Fruit fly (Drosophila melanogaster): ENCODE data around the gene Art4.

Gene Art4

DNA sequence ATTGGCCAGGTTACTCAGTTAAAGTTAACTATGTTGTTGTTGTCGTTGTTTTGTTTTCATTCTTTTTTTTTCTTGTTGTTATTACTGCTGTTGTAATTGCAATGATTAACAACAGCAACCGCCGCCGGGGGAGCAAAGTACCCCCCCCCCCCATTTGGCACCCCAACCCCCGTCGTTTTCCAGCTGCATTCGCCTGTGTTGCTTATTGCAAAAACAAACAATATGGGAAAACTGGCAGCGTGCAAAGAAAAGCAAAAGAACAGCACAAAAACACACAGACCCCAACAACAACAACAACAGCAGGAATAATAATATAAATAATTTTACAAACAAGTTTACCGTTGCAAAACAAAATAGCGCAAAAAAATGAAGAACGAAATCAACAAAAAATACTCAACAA lies 52.5 kb downstream of the Art4 start:
- TF ChIP-seq CG9948 (tag; optimal IDR thresholded peaks at IDR 0.05) (no peak), CG14655 (GFP tag; optimal IDR thresholded peaks at IDR 0.05) (peak; percentile 59), CG17806 (tag; optimal IDR thresholded peaks at IDR 0.05) (peak; percentile 32), CG10348 (GFP tag; IDR thresholded peaks at IDR 0.05) (no peak), fd96Ca (GFP tag; IDR thresholded peaks at IDR 0.05) (peak; percentile 50; the same call in 1 of the 3 replicates), CG8159 (tag; optimal IDR thresholded peaks at IDR 0.05) (peak; percentile 35), CG13204 (GFP tag; optimal IDR thresholded peaks at IDR 0.05) (peak; percentile 27), CG4496 (GFP tag; IDR thresholded peaks at IDR 0.05) (peak; percentile 26; the same call in 1 of the 3 replicates), Pif1B (GFP tag; optimal IDR thresholded peaks at IDR 0.05) (no peak), CG34367 (tag; optimal IDR thresholded peaks at IDR 0.05) (peak; percentile 15), Ets98B (GFP tag; IDR thresholded peaks at IDR 0.05) (peak; percentile 59; the same call in 1 of the 2 replicates), D1 (tag; optimal IDR thresholded peaks at IDR 0.05) (no peak), gl (tag; optimal IDR thresholded peaks at IDR 0.05) (peak; percentile 85), CG8301 (tag; optimal IDR thresholded peaks at IDR 0.05) (peak; percentile 35), CG32121 (GFP tag; IDR thresholded peaks at IDR 0.05) (peak; percentile 33; the same call in 1 of the 2 replicates), rn (GFP tag; IDR thresholded peaks at IDR 0.05) (no peak), EcR (GFP tag; optimal IDR thresholded peaks at IDR 0.05) (peak; percentile 26), Snoo (tag; optimal IDR thresholded peaks at IDR 0.05) (no peak), CG15710 (tag; optimal IDR thresholded peaks at IDR 0.05) (peak; percentile 26), Pif1A (GFP tag; optimal IDR thresholded peaks at IDR 0.05) (no peak), CG12605 (GFP tag; IDR thresholded peaks at IDR 0.05) (peak; percentile 44; the same call in 1 of the 2 replicates)
